Worm (Caenorhabditis elegans) whole organism, L3 larva: ENCODE results near the gene F59A6.12.

Source experiments
- R02D3.7 ChIP-seq: fragments of 150-350 bp; optimal IDR thresholded peaks from 2 replicates; lab custom pipeline; 2014; ENCODE audit warnings: missing biosample characterization, missing genetic modification characterization
- ZK546.5 ChIP-seq: sonication (generic microtip); optimal IDR thresholded peaks from 2 replicates; lab custom pipeline; 2017; ENCODE audit warnings: missing biosample characterization, missing genetic modification characterization
- aly-2 ChIP-seq: fragments of 150-350 bp; optimal IDR thresholded peaks from 2 replicates; lab custom pipeline; 2014; ENCODE audit warnings: missing biosample characterization, missing genetic modification characterization
- ama-1 ChIP-seq: fragments of 150-350 bp; optimal IDR thresholded peaks from 2 replicates; lab custom pipeline; 2018
- ceh-16 ChIP-seq: sonication (generic microtip); optimal IDR thresholded peaks from 2 replicates; lab custom pipeline; 2017; ENCODE audit warnings: missing biosample characterization, missing genetic modification characterization
- ceh-28 ChIP-seq: fragments of 150-350 bp; optimal IDR thresholded peaks from 2 replicates; lab custom pipeline; 2014; ENCODE audit warnings: missing biosample characterization, missing genetic modification reagents, missing genetic modification characterization
- ceh-82 ChIP-seq: fragments of 150-350 bp; optimal IDR thresholded peaks from 2 replicates; lab custom pipeline; 2014; ENCODE audit warnings: missing biosample characterization, missing genetic modification characterization
- daf-12 ChIP-seq: fragments of 150-350 bp; optimal IDR thresholded peaks from 2 replicates; lab custom pipeline; 2014; ENCODE audit warnings: missing biosample characterization, missing genetic modification reagents, missing genetic modification characterization
- egl-5 ChIP-seq: fragments of 150-350 bp; optimal IDR thresholded peaks from 2 replicates; lab custom pipeline; 2017; ENCODE audit warnings: missing biosample characterization, missing genetic modification reagents, missing genetic modification characterization, inconsistent platforms
- elt-1 ChIP-seq: fragments of 150-350 bp; optimal IDR thresholded peaks from 2 replicates; lab custom pipeline; 2014; ENCODE audit warnings: missing biosample characterization, missing genetic modification characterization
- elt-2 ChIP-seq: sonication (generic microtip); optimal IDR thresholded peaks from 2 replicates; lab custom pipeline; 2016; ENCODE audit warnings: missing genetic modification reagents, mild to moderate bottlenecking, missing genetic modification characterization, missing compliant biosample characterization
- eor-1 ChIP-seq, 2 experiments: fragments of 150-350 bp; optimal IDR thresholded peaks; 2 replicates each; lab custom pipeline; 2014 to 2018; ENCODE audit warnings: missing biosample characterization in 2 of 2, missing genetic modification characterization in 2 of 2
- fkh-10 ChIP-seq: sonication (generic microtip); optimal IDR thresholded peaks from 2 replicates; lab custom pipeline; 2017; ENCODE audit warnings: missing biosample characterization, missing genetic modification reagents, missing genetic modification characterization
- fkh-2 ChIP-seq: fragments of 150-350 bp; optimal IDR thresholded peaks from 2 replicates; lab custom pipeline; 2014; ENCODE audit warnings: missing biosample characterization, missing genetic modification reagents, missing genetic modification characterization
- fos-1 ChIP-seq: fragments of 150-350 bp; optimal IDR thresholded peaks from 2 replicates; lab custom pipeline; 2014; ENCODE audit warnings: missing biosample characterization, missing genetic modification characterization
- hmg-11 ChIP-seq: sonication (generic microtip); optimal IDR thresholded peaks from 2 replicates; lab custom pipeline; 2016; ENCODE audit warnings: missing genetic modification characterization, missing compliant biosample characterization
- jun-1 ChIP-seq: fragments of 150-350 bp; optimal IDR thresholded peaks from 2 replicates; lab custom pipeline; 2014; ENCODE audit warnings: missing biosample characterization, missing genetic modification reagents, missing genetic modification characterization
- lin-15B ChIP-seq: fragments of 150-350 bp; optimal IDR thresholded peaks from 2 replicates; lab custom pipeline; 2014; ENCODE audit warnings: missing biosample characterization, missing genetic modification characterization
- lsy-12 ChIP-seq: sonication (generic microtip); optimal IDR thresholded peaks from 2 replicates; lab custom pipeline; 2016; ENCODE audit warnings: mild to moderate bottlenecking, missing genetic modification characterization, missing compliant biosample characterization
- mdl-1 ChIP-seq: fragments of 150-350 bp; optimal IDR thresholded peaks from 2 replicates; lab custom pipeline; 2014; ENCODE audit warnings: missing biosample characterization, missing genetic modification characterization
- nfya-1 ChIP-seq: sonication (generic microtip); optimal IDR thresholded peaks from 2 replicates; lab custom pipeline; 2017; ENCODE audit warnings: missing genetic modification characterization, mild to moderate bottlenecking, missing compliant biosample characterization, antibody characterized with exemption, moderate library complexity; ENCODE audit not compliant: insufficient read depth
- nhr-11 ChIP-seq: fragments of 150-350 bp; optimal IDR thresholded peaks from 2 replicates; lab custom pipeline; 2014; ENCODE audit warnings: missing biosample characterization, missing genetic modification characterization
- nhr-12 ChIP-seq: fragments of 150-350 bp; optimal IDR thresholded peaks from 2 replicates; lab custom pipeline; 2014; ENCODE audit warnings: missing biosample characterization, missing genetic modification characterization
- nhr-23 ChIP-seq: fragments of 150-350 bp; optimal IDR thresholded peaks from 2 replicates; lab custom pipeline; 2014; ENCODE audit warnings: missing biosample characterization, missing genetic modification reagents, missing genetic modification characterization
- nhr-237 ChIP-seq: fragments of 150-350 bp; optimal IDR thresholded peaks from 2 replicates; lab custom pipeline; 2014; ENCODE audit warnings: missing biosample characterization, missing genetic modification characterization
- nhr-28 ChIP-seq: fragments of 150-350 bp; optimal IDR thresholded peaks from 2 replicates; lab custom pipeline; 2014; ENCODE audit warnings: missing biosample characterization, missing genetic modification characterization
- nhr-43 ChIP-seq: sonication (generic microtip); optimal IDR thresholded peaks from 2 replicates; lab custom pipeline; 2016; ENCODE audit warnings: mild to moderate bottlenecking, missing genetic modification characterization, missing compliant biosample characterization; ENCODE audit not compliant: poor library complexity, severe bottlenecking
- nhr-67 ChIP-seq: fragments of 150-350 bp; optimal IDR thresholded peaks from 2 replicates; lab custom pipeline; 2014; ENCODE audit warnings: missing biosample characterization, missing genetic modification characterization
- nhr-76 ChIP-seq: fragments of 150-350 bp; sonication (generic microtip); optimal IDR thresholded peaks from 5 replicates; lab custom pipeline; 2014; ENCODE audit warnings: missing biosample characterization, missing genetic modification characterization
- nhr-77 ChIP-seq: fragments of 150-350 bp; optimal IDR thresholded peaks from 2 replicates; lab custom pipeline; 2014; ENCODE audit warnings: missing biosample characterization, missing genetic modification characterization
- pqm-1 ChIP-seq: fragments of 150-350 bp; optimal IDR thresholded peaks from 2 replicates; lab custom pipeline; 2017; ENCODE audit warnings: missing biosample characterization, missing genetic modification characterization, inconsistent platforms
- sea-2 ChIP-seq: fragments of 150-350 bp; sonication (generic microtip); optimal IDR thresholded peaks from 4 replicates; lab custom pipeline; 2014; ENCODE audit warnings: missing biosample characterization, missing genetic modification reagents, missing genetic modification characterization
- skn-1 ChIP-seq: fragments of 150-350 bp; optimal IDR thresholded peaks from 2 replicates; lab custom pipeline; 2014; ENCODE audit warnings: missing biosample characterization, missing genetic modification characterization
- tbx-2 ChIP-seq: sonication (generic microtip); optimal IDR thresholded peaks from 2 replicates; lab custom pipeline; 2016; ENCODE audit warnings: mild to moderate bottlenecking, missing genetic modification characterization, missing compliant biosample characterization
- unc-39 ChIP-seq: sonication (generic microtip); optimal IDR thresholded peaks from 4 replicates; lab custom pipeline; 2017; ENCODE audit warnings: missing biosample characterization, missing genetic modification characterization
- zag-1 ChIP-seq: fragments of 150-350 bp; optimal IDR thresholded peaks from 2 replicates; lab custom pipeline; 2014; ENCODE audit warnings: missing biosample characterization, missing genetic modification characterization
- ztf-11 ChIP-seq: fragments of 150-350 bp; optimal IDR thresholded peaks from 2 replicates; lab custom pipeline; 2014; ENCODE audit warnings: missing biosample characterization, missing genetic modification characterization
- ztf-4 ChIP-seq: fragments of 150-350 bp; optimal IDR thresholded peaks from 2 replicates; lab custom pipeline; 2014; ENCODE audit warnings: missing biosample characterization, missing genetic modification characterization

F59A6.12 gene

DNA sequence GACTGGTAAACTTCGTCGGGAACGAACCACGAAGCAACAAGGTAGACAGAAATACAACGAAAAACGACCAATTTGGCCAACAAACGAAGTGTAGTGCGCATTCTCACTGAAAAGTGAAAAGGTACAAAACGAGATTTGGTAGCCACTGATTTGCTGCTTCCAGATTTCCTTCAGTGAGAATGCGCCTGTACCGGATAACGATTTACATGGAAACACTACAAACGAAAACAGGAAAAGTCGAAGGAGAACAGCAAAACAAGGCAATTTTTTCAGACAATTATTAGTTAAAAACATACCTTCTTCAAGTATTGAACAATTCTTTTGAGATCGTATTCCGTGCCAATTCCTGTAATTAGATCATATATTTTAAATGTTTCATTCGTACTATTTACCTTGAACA, 18.9 kb downstream of the F59A6.12 start, which contains the start of gene pigb-1:
Gene pigb-1, minus strand, starts transcription at position 101 of the 400 bp plus-strand sequence.
- no peak for TF ChIP-seq fos-1 (tag; lab: Kevin White, UChicago)
- no peak for TF ChIP-seq hmg-11
- no peak for TF ChIP-seq ceh-28
- TF ChIP-seq ztf-4: no peak
- TF ChIP-seq lsy-12 (tag; lab: Kevin White, UChicago): no peak
- no peak for TF ChIP-seq ztf-11
- no peak for TF ChIP-seq tbx-2 (tag; lab: Kevin White, UChicago)

- TF ChIP-seq elt-2 (tag; lab: Kevin White, UChicago): no peak
- TF ChIP-seq nhr-43 (tag; lab: Kevin White, UChicago): no peak
- no peak for TF ChIP-seq ceh-16
- no peak for TF ChIP-seq pqm-1 (tag; lab: Kevin White, UChicago)
- no peak for TF ChIP-seq ceh-28
- no peak for TF ChIP-seq ZK546.5 (tag; lab: Kevin White, UChicago)
- TF ChIP-seq zag-1: no peak
- no peak for TF ChIP-seq eor-1 (tag; optimal IDR thresholded peaks at IDR 0.05; lab: Kevin White, UChicago)
- TF ChIP-seq fos-1 (tag; lab: Kevin White, UChicago): no peak
- no peak for TF ChIP-seq nhr-77 (tag; lab: Kevin White, UChicago)
- no peak for TF ChIP-seq skn-1
- no peak for TF ChIP-seq mdl-1 (tag; lab: Kevin White, UChicago)
- no peak for TF ChIP-seq egl-5 (tag; lab: Kevin White, UChicago)
- TF ChIP-seq nhr-12: no peak
- TF ChIP-seq nhr-76 (tag; lab: Kevin White, UChicago): no peak
- TF ChIP-seq ztf-11: no peak
- TF ChIP-seq elt-1 (tag; lab: Kevin White, UChicago): no peak
- TF ChIP-seq fkh-2: no peak
- no peak for TF ChIP-seq nfya-1
- no peak for TF ChIP-seq sea-2 (GFP tag; lab: Kevin White, UChicago)
Measured at ce11 chrII:4989802-4990201, 22.1 kb downstream of the F59A6.12 start, which contains the start of gene T27F7.12. TSS of gene T27F7.12 (plus strand) at chrII:4990102.

DNA sequence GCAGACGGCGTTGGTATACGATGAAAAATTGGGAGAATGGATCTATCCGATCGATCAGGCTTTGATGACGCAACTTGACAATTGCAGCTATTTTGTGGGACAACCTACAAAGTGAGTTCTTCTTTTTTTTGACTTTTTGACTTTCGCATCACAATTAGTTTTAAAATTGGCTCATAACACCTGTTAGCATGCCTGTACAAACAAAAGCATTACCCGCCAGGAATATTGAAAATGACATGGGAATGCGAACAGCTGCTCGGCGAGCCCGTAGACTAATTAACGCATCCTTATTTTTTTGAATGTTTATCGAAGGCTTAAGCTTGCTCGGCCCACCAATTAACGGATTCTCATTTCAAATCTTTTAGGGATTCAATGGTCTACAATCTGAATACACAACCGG, 24.6 kb downstream of the F59A6.12 start:
- TF ChIP-seq nhr-43 (tag; lab: Kevin White, UChicago): no peak
- no peak for TF ChIP-seq aly-2 (tag; lab: Kevin White, UChicago)
- no peak for TF ChIP-seq pqm-1 (tag; lab: Kevin White, UChicago)
- no peak for TF ChIP-seq nhr-76 (tag; lab: Kevin White, UChicago)
- TF ChIP-seq elt-1 (tag; lab: Kevin White, UChicago): no peak
- no peak for TF ChIP-seq unc-39
- no peak for TF ChIP-seq egl-5 (tag; lab: Kevin White, UChicago)
- TF ChIP-seq eor-1 (tag; optimal IDR thresholded peaks at IDR 0.05; lab: Kevin White, UChicago): no peak
- TF ChIP-seq nhr-28: no peak
- TF ChIP-seq ceh-28: no peak
- no peak for TF ChIP-seq lin-15B (tag; lab: Kevin White, UChicago)
- no peak for TF ChIP-seq elt-2 (tag; lab: Kevin White, UChicago)
- TF ChIP-seq tbx-2 (tag; lab: Kevin White, UChicago): no peak

- TF ChIP-seq ceh-82 (tag; lab: Kevin White, UChicago): no peak
- TF ChIP-seq unc-39: no peak
- no peak for TF ChIP-seq R02D3.7 (tag; lab: Kevin White, UChicago)
- no peak for TF ChIP-seq nhr-67
- no peak for TF ChIP-seq jun-1 (tag; lab: Kevin White, UChicago)
- no peak for TF ChIP-seq fkh-10 (GFP tag; lab: Kevin White, UChicago)
- TF ChIP-seq egl-5 (tag; lab: Kevin White, UChicago): no peak
- no peak for TF ChIP-seq ama-1
- TF ChIP-seq daf-12 (tag; lab: Kevin White, UChicago): no peak
- TF ChIP-seq nhr-237 (tag; lab: Kevin White, UChicago): no peak
- TF ChIP-seq ceh-28: no peak
- no peak for TF ChIP-seq nhr-43 (tag; lab: Kevin White, UChicago)
- no peak for TF ChIP-seq nhr-11 (tag; lab: Kevin White, UChicago)
- no peak for TF ChIP-seq ztf-4
- no peak for TF ChIP-seq nhr-77 (tag; lab: Kevin White, UChicago)
- no peak for TF ChIP-seq pqm-1 (tag; lab: Kevin White, UChicago)
- no peak for TF ChIP-seq aly-2 (tag; lab: Kevin White, UChicago)
- no peak for TF ChIP-seq fos-1 (tag; lab: Kevin White, UChicago)
- TF ChIP-seq nhr-23 (tag; lab: Kevin White, UChicago): no peak
- no peak for TF ChIP-seq elt-2 (tag; lab: Kevin White, UChicago)
- TF ChIP-seq, all 47 proteins: peak for 0
Measured at ce11 chrII:4986664-4987063, 25.2 kb downstream of the F59A6.12 start.
